Worm (Caenorhabditis elegans): ENCODE data around the gene his-69.

Gene his-69

DNA sequence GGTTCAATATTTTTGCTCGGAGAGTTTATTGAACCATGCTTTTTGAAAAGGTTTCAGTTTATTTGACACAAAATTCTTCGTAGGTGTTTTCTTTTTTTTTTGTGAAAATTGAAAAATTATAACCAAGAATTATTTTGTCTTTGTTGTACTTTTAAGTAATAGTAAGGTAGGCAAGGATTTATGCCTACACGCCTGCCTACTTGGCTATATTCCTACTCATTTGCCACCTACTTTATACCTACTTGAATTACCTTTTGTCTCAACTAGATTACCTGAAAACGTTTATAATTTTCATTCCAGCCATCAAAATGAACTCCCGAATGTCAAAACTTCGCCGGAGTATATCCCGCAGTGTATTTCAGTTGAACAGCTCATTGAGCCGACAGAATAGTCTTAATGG lies 46.5 kb downstream of the his-69 start, which contains the start of gene C36E8.4:
C36E8.4 (plus strand) TSS at position 301 of the 400 bp plus-strand sequence.
- TF ChIP-seq zag-1 (tag; optimal IDR thresholded peaks at IDR 0.05) (no peak), nhr-71 (tag; optimal IDR thresholded peaks at IDR 0.05) (no peak), grh-1 (GFP tag; IDR thresholded peaks at IDR 0.05) (no peak), swsn-7 (tag; optimal IDR thresholded peaks at IDR 0.05) (no peak), lin-35 (GFP tag; optimal IDR thresholded peaks at IDR 0.05) (no peak), mab-9 (GFP tag; IDR thresholded peaks at IDR 0.05) (no peak), ceh-82 (tag; optimal IDR thresholded peaks at IDR 0.05) (no peak), tbx-2 (tag; optimal IDR thresholded peaks at IDR 0.05) (no peak), nhr-237 (tag; optimal IDR thresholded peaks at IDR 0.05) (no peak), nhr-85 (tag) (no peak)

DNA sequence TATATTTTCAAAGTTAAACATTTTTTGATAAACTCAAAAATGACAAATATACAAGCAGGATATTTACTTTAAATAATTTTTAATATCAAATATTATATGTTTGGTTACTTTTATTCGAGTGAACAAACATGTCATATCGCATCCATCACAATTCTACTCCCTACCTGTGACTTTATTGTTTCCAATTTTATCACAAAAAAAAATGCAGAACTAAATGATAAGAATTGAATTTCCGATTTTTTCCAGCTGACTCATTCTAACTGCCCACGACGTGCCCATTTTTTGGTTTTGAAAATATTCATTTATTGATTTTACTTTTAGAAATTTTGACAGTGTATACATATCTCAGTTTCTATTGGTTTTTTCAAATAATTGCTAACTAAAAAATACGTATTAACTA lies 47.6 kb downstream of the his-69 start:
- TF ChIP-seq efl-1 (optimal IDR thresholded peaks at IDR 0.05) (no peak), efl-1 (GFP tag; optimal IDR thresholded peaks at IDR 0.05 in 1 of 2) (peak in 1 of 2 experiments; percentile 28), blmp-1 (tag; optimal IDR thresholded peaks at IDR 0.05) (no peak), dsc-1 (tag; optimal IDR thresholded peaks at IDR 0.05) (no peak)

- peak; percentile 3 for TF ChIP-seq swsn-7 (tag; optimal IDR thresholded peaks at IDR 0.05)
- TF ChIP-seq lin-35 (GFP tag; optimal IDR thresholded peaks at IDR 0.05): peak in 1 of 2 experiments; percentile 5
- TF ChIP-seq efl-1 (optimal IDR thresholded peaks at IDR 0.05): no peak
- TF ChIP-seq efl-1 (GFP tag; optimal IDR thresholded peaks at IDR 0.05 in 1 of 2): peak in 1 of 2 experiments; percentile 41
- TF ChIP-seq vab-15 (tag; optimal IDR thresholded peaks at IDR 0.05): no peak
- peak in 1 of 2 experiments; percentile 6 for TF ChIP-seq lsy-2 (tag; optimal IDR thresholded peaks at IDR 0.05)
- TF ChIP-seq fkh-10 (GFP tag; optimal IDR thresholded peaks at IDR 0.05): no peak
- TF ChIP-seq nhr-71 (tag; optimal IDR thresholded peaks at IDR 0.05): peak; percentile 35
- TF ChIP-seq rnt-1 (tag; optimal IDR thresholded peaks at IDR 0.05): peak; percentile 24
- no peak for TF ChIP-seq ceh-82 (tag; optimal IDR thresholded peaks at IDR 0.05)
- no peak for TF ChIP-seq unc-62 (GFP tag; optimal IDR thresholded peaks at IDR 0.05)
- TF ChIP-seq nhr-85 (tag): peak; percentile 65
- peak; percentile 73 for TF ChIP-seq lin-14 (GFP tag; optimal IDR thresholded peaks at IDR 0.05)
- no peak for TF ChIP-seq pag-3 (tag; optimal IDR thresholded peaks at IDR 0.05; ENCODE audit: borderline replicate concordance, insufficient read depth)
- peak; percentile 38 for TF ChIP-seq snu-23 (GFP tag; optimal IDR thresholded peaks at IDR 0.05)
- TF ChIP-seq elt-3 (tag; optimal IDR thresholded peaks at IDR 0.05): peak in 1 of 6 experiments; percentile 34
- TF ChIP-seq F16B12.6 (tag; optimal IDR thresholded peaks at IDR 0.05): no peak
- peak in 1 of 2 experiments; percentile 12 for TF ChIP-seq mdl-1 (tag; optimal IDR thresholded peaks at IDR 0.05)
- TF ChIP-seq nhr-20 (tag; optimal IDR thresholded peaks at IDR 0.05): peak; percentile 36
- TF ChIP-seq unc-30 (tag; optimal IDR thresholded peaks at IDR 0.05): no peak
- TF ChIP-seq xbp-1 (tag; optimal IDR thresholded peaks at IDR 0.05): peak; percentile 6
Observed at ce11 chrIII:4010168-4010567, 48.4 kb downstream of the his-69 start.

ce11 chrIII:4009181-4009580 lies 49.4 kb downstream of the his-69 start:
- no peak for TF ChIP-seq egl-27 (tag; optimal IDR thresholded peaks at IDR 0.05)
- TF ChIP-seq ceh-90 (tag; optimal IDR thresholded peaks at IDR 0.05): no peak
- no peak for TF ChIP-seq lin-39 (tag; optimal IDR thresholded peaks at IDR 0.05)
- no peak for TF ChIP-seq elt-2 (tag; optimal IDR thresholded peaks at IDR 0.05)
- no peak for TF ChIP-seq unc-30 (tag; optimal IDR thresholded peaks at IDR 0.05)
- TF ChIP-seq blmp-1 (tag; optimal IDR thresholded peaks at IDR 0.05): no peak
- TF ChIP-seq mef-2 (tag; optimal IDR thresholded peaks at IDR 0.05): no peak
- no peak for TF ChIP-seq aha-1 (tag; optimal IDR thresholded peaks at IDR 0.05)
- TF ChIP-seq unc-86 (tag; optimal IDR thresholded peaks at IDR 0.05): no peak
